Worm (Caenorhabditis elegans) whole organism, late embryonic: ENCODE measurements around the gene chil-11.

Experiments used
- ama-1 ChIP-seq: fragments of 150-350 bp; optimal IDR thresholded peaks from 2 replicates; lab custom pipeline; 2014
- pha-4 ChIP-seq: fragments of 150-350 bp; optimal IDR thresholded peaks from 2 replicates; lab custom pipeline; 2018; ENCODE audit warnings: missing biosample characterization, missing genetic modification reagents, missing genetic modification characterization

DNA sequence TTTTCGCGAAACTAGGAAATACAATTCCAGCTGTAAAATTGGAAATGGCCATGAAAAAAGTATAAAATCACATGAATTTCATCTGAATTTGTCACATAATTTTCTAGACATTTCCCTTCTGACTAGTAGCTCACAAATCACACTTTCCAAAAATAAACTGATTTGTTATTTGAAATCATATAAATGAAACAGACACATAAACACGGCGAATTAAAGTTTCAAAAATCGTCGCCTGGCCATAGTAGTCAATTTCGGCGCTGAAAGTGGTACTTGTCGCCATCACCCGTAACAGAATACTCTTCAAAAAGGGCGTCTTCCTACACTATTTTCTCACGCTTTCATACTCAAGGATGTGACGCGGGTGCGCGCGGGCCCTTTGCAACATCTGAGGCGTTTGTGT lies 11.6 kb downstream of the chil-11 start:
- no peak for TF ChIP-seq pha-4 (tag; lab: Kevin White, UChicago)
- no peak for TF ChIP-seq ama-1 (lab: Kevin White, UChicago)
